Worm (Caenorhabditis elegans) whole organism, L4 larva: ENCODE measurements around the gene B0250.18.

Experiments
- F44E2.7 ChIP-seq: fragments of 200-800 bp; sonication (Bioruptor generic); IDR thresholded peaks from 2 replicates; pipeline ENCODE4 v2.1.2; 2022; ENCODE audit warnings: missing genetic modification characterization, missing compliant biosample characterization
- T20F7.1 ChIP-seq: fragments of 200-800 bp; sonication (Bioruptor generic); optimal IDR thresholded peaks from 2 replicates; lab custom pipeline; 2018; ENCODE audit warnings: mild to moderate bottlenecking, missing genetic modification characterization, missing compliant biosample characterization
- Y105C5A.15 ChIP-seq: fragments of 200-800 bp; sonication (Bioruptor generic); IDR thresholded peaks from 2 replicates; pipeline ENCODE4 v1.3.6; 2022; ENCODE audit warnings: missing genetic modification characterization, missing compliant biosample characterization
- Y48G9A.11 ChIP-seq: fragments of 200-800 bp; sonication (Bioruptor generic); IDR thresholded peaks from 2 replicates; pipeline ENCODE4 v1.3.6; 2022; ENCODE audit warnings: missing genetic modification reagents, missing genetic modification characterization, missing compliant biosample characterization
- ceh-20 ChIP-seq: fragments of 200-800 bp; sonication (Bioruptor generic); IDR thresholded peaks from 2 replicates; pipeline ENCODE4 v1.3.6; 2022; ENCODE audit warnings: missing genetic modification reagents, missing genetic modification characterization, missing compliant biosample characterization
- ceh-44 ChIP-seq: fragments of 200-800 bp; sonication (Bioruptor generic); IDR thresholded peaks from 2 replicates; pipeline ENCODE4 v1.3.6; 2022; ENCODE audit warnings: missing genetic modification reagents, missing genetic modification characterization, missing compliant biosample characterization
- cey-2 ChIP-seq: sonication (generic microtip); optimal IDR thresholded peaks from 3 replicates; lab custom pipeline; 2017; ENCODE audit warnings: missing genetic modification characterization, mild to moderate bottlenecking, missing compliant biosample characterization, antibody characterized with exemption, borderline replicate concordance; ENCODE audit not compliant: insufficient read depth
- daf-8 ChIP-seq: fragments of 200-800 bp; sonication (Bioruptor generic); IDR thresholded peaks from 2 replicates; pipeline ENCODE4 v1.3.6; 2022; ENCODE audit warnings: missing genetic modification characterization, missing compliant biosample characterization
- dpl-1 ChIP-seq: fragments of 150-350 bp; optimal IDR thresholded peaks from 2 replicates; lab custom pipeline; 2014; ENCODE audit warnings: missing biosample characterization, missing genetic modification reagents, missing genetic modification characterization
- egl-43 ChIP-seq: fragments of 200-800 bp; sonication (Bioruptor generic); IDR thresholded peaks from 2 replicates; pipeline ENCODE4 v1.3.6; 2022; ENCODE audit warnings: missing genetic modification reagents, missing genetic modification characterization, missing compliant biosample characterization
- hif-1 ChIP-seq, 2 experiments: sonication (generic microtip); optimal IDR thresholded peaks; 2 replicates each; lab custom pipeline; 2016 to 2017; ENCODE audit warnings: missing compliant biosample characterization in 2 of 2, missing genetic modification characterization in 2 of 2, missing genetic modification reagents in 2 of 2, missing genotype in 2 of 2, mild to moderate bottlenecking in 1 of 2
- hlh-11 ChIP-seq: fragments of 200-800 bp; sonication (Bioruptor generic); optimal IDR thresholded peaks from 2 replicates; lab custom pipeline; 2018; ENCODE audit warnings: mild to moderate bottlenecking, missing genetic modification characterization, missing compliant biosample characterization
- hlh-30 ChIP-seq: sonication (generic microtip); optimal IDR thresholded peaks from 2 replicates; lab custom pipeline; 2017; ENCODE audit warnings: antibody characterized with exemption, mild to moderate bottlenecking, missing genetic modification characterization, missing compliant biosample characterization; ENCODE audit not compliant: insufficient read depth
- lim-7 ChIP-seq: fragments of 200-800 bp; sonication (Bioruptor generic); IDR thresholded peaks from 2 replicates; pipeline ENCODE4 v1.3.6; 2022; ENCODE audit warnings: missing genetic modification characterization, missing compliant biosample characterization
- lin-29 ChIP-seq: fragments of 200-800 bp; sonication (Bioruptor generic); IDR thresholded peaks from 2 replicates; pipeline ENCODE4 v1.3.6; 2022; ENCODE audit warnings: missing genetic modification reagents, missing genetic modification characterization, missing compliant biosample characterization
- lin-38 ChIP-seq: fragments of 200-800 bp; sonication (Bioruptor generic); IDR thresholded peaks from 2 replicates; pipeline ENCODE4 v1.3.6; 2022; ENCODE audit warnings: missing genetic modification reagents, missing genetic modification characterization, missing compliant biosample characterization
- lsy-2 ChIP-seq, 2 experiments: fragments of 150-350 bp in 1 of 2; sonication (generic microtip) in 1 of 2; optimal IDR thresholded peaks; 2 replicates each; lab custom pipeline; 2014 to 2017; ENCODE audit warnings: missing biosample characterization in 2 of 2, missing genetic modification characterization in 2 of 2
- mes-2 ChIP-seq: sonication (generic microtip); optimal IDR thresholded peaks from 2 replicates; lab custom pipeline; 2016; ENCODE audit warnings: missing genotype, mild to moderate bottlenecking, missing genetic modification characterization, missing compliant biosample characterization; ENCODE audit not compliant: poor library complexity, severe bottlenecking
- nhr-102 ChIP-seq: sonication (generic microtip); optimal IDR thresholded peaks from 2 replicates; lab custom pipeline; 2016; ENCODE audit warnings: mild to moderate bottlenecking, missing genetic modification characterization, moderate library complexity, missing compliant biosample characterization
- nhr-111 ChIP-seq: fragments of 200-800 bp; sonication (Bioruptor generic); optimal IDR thresholded peaks from 2 replicates; lab custom pipeline; 2018; ENCODE audit warnings: mild to moderate bottlenecking, missing genetic modification characterization, missing compliant biosample characterization
- nhr-237 ChIP-seq: sonication (generic microtip); optimal IDR thresholded peaks from 2 replicates; lab custom pipeline; 2017; ENCODE audit warnings: missing biosample characterization, missing genetic modification characterization
- rbr-2 ChIP-seq: sonication (generic microtip); optimal IDR thresholded peaks from 2 replicates; lab custom pipeline; 2016; ENCODE audit warnings: missing genotype, missing genetic modification characterization, missing compliant biosample characterization
- set-16 ChIP-seq: fragments of 200-800 bp; sonication (Bioruptor generic); IDR thresholded peaks from 2 replicates; pipeline ENCODE4 v1.3.6; 2022; ENCODE audit warnings: missing genetic modification reagents, missing genetic modification characterization, missing compliant biosample characterization
- snpc-1.2 ChIP-seq: fragments of 200-800 bp; sonication (Bioruptor generic); IDR thresholded peaks from 2 replicates; pipeline ENCODE4 v1.3.6; 2022; ENCODE audit warnings: missing genetic modification reagents, missing genetic modification characterization, missing compliant biosample characterization
- tra-1 ChIP-seq: fragments of 200-800 bp; sonication (Bioruptor generic); IDR thresholded peaks from 2 replicates; pipeline ENCODE4 v1.3.6; 2022; ENCODE audit warnings: missing genetic modification reagents, missing genetic modification characterization, missing compliant biosample characterization
- unc-62 ChIP-seq, 3 experiments: fragments of 150-350 bp in 1 of 3; sonication (generic microtip); optimal IDR thresholded peaks in 2 of 3; peaks in 1 of 3; 1 replicate in 1 of 3; 2 replicates in 2 of 3; lab custom pipeline; 2014 to 2017; ENCODE audit warnings: missing biosample characterization in 3 of 3, missing genetic modification characterization in 3 of 3, missing genetic modification reagents in 3 of 3, missing genotype in 1 of 3
- ztf-7 ChIP-seq: fragments of 150-350 bp; optimal IDR thresholded peaks from 2 replicates; lab custom pipeline; 2014; ENCODE audit warnings: missing biosample characterization, missing genetic modification characterization

B0250.18 gene

ce11 chrV:20489102-20489501 is 28.4 kb upstream of the B0250.18 start, which contains the start of gene srbc-78:
srbc-78 (minus strand) TSS chrV:20489202.
- no peak for TF ChIP-seq ceh-20
- TF ChIP-seq nhr-111 (GFP tag; lab: Kevin White, UChicago), result no peak
- no peak for TF ChIP-seq Y48G9A.11 (GFP tag; lab: Robert Waterston, UW)
- peak in 1 of 2 experiments; percentile 77 for TF ChIP-seq unc-62 (GFP tag; optimal IDR thresholded peaks at IDR 0.05 in 1 of 2; lab: Kevin White, UChicago)
- TF ChIP-seq unc-62 (tag; optimal IDR thresholded peaks at IDR 0.05; lab: Kevin White, UChicago), result no peak

ce11 chrV:20486549-20486948 is 25.8 kb upstream of the B0250.18 start:
- TF ChIP-seq daf-8 (GFP tag; lab: Robert Waterston, UW) (no peak), hlh-30 (tag; lab: Kevin White, UChicago) (peak; percentile 2), lsy-2 (tag; optimal IDR thresholded peaks at IDR 0.05; lab: Kevin White, UChicago) (peak in 1 of 2 experiments; percentile 12)
- TF ChIP-seq, all 104 proteins: peak for 2

- TF ChIP-seq set-16 (GFP tag; lab: Robert Waterston, UW), result no peak
- no peak for TF ChIP-seq dpl-1 (GFP tag; lab: Kevin White, UChicago)
- TF ChIP-seq daf-8 (GFP tag; lab: Robert Waterston, UW), result no peak
- TF ChIP-seq nhr-102 (tag; lab: Kevin White, UChicago), result no peak
- no peak for TF ChIP-seq lin-38 (GFP tag; lab: Robert Waterston, UW)
- TF ChIP-seq cey-2 (tag; lab: Kevin White, UChicago), result no peak
- TF ChIP-seq ztf-7 (tag; lab: Kevin White, UChicago), result no peak
- TF ChIP-seq lin-29 (GFP tag; lab: Robert Waterston, UW), result no peak
- TF ChIP-seq snpc-1.2 (GFP tag; lab: Robert Waterston, UW), result no peak
- no peak for TF ChIP-seq mes-2 (tag; lab: Kevin White, UChicago)
- TF ChIP-seq T20F7.1 (GFP tag; lab: Kevin White, UChicago), result no peak
- TF ChIP-seq nhr-237 (tag; lab: Kevin White, UChicago), result no peak
- no peak for TF ChIP-seq nhr-111 (GFP tag; lab: Kevin White, UChicago)
- TF ChIP-seq lim-7 (GFP tag; lab: Robert Waterston, UW), result no peak
- no peak for TF ChIP-seq rbr-2
- TF ChIP-seq hif-1 (tag; optimal IDR thresholded peaks at IDR 0.05; lab: Kevin White, UChicago), result no peak
Observed at ce11 chrV:20485285-20485684, 24.6 kb upstream of the B0250.18 start, which contains the start of gene dhcr-7. dhcr-7 (minus strand) TSS chrV:20485385.

DNA sequence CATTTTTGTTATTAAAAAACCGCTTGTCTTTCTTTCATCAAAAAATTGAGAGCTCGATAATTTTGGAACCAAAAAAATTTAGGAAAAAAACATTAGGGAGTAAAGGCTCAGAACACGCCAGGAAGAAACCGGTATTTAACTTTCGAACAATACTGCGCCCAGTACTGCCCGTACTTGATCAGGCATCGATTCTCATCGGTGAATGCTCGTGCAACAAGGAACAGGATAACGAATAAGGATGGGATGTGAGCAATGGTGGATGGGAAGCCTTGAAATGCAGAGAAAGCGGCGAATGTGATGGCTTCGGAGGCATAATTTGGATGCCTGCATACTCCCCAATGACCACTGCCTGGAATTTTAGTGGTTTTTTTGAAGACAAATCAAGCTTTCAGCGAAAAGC is 20.1 kb upstream of the B0250.18 start:
- peak; percentile 67 for TF ChIP-seq snpc-1.2 (GFP tag; lab: Robert Waterston, UW)
- TF ChIP-seq lin-29 (GFP tag; lab: Robert Waterston, UW), result no peak
- TF ChIP-seq tra-1, result 0 out of 2 replicates have a peak, but pooled peaks have one; percentile 6
- TF ChIP-seq hlh-11, result no peak
- TF ChIP-seq lin-38 (GFP tag; lab: Robert Waterston, UW), result 0 out of 2 replicates have a peak, but pooled peaks have one; percentile 21
- TF ChIP-seq egl-43 (GFP tag; lab: Robert Waterston, UW), result 0 out of 2 replicates have a peak, but pooled peaks have one; percentile 17
- 0 out of 2 replicates have a peak, but pooled peaks have one; percentile 74 for TF ChIP-seq F44E2.7
- TF ChIP-seq ceh-44 (GFP tag; lab: Robert Waterston, UW), result no peak
- TF ChIP-seq Y105C5A.15 (GFP tag; lab: Robert Waterston, UW), result 0 out of 2 replicates have a peak, but pooled peaks have one; percentile 49

ce11 chrV:20480227-20480626 is 19.5 kb upstream of the B0250.18 start:
- TF ChIP-seq F44E2.7, result peak; percentile 82; the same call in 1 of the 2 replicates
